Fruit fly (Drosophila melanogaster) whole organism, embryonic: Measurements from ENCODE around the gene CG43880.

ENCODE experiments used
- CG10654 ChIP-seq: fragments of 200-800 bp; sonication (Bioruptor generic); optimal IDR thresholded peaks from 2 replicates; lab custom pipeline; 2016; ENCODE audit warnings: missing biosample characterization, missing genetic modification characterization
- CG11085 ChIP-seq: fragments of 200-800 bp; sonication (Bioruptor generic); IDR thresholded peaks from 2 replicates; pipeline ENCODE4 v1.3.6; 2022; ENCODE audit warnings: missing biosample characterization, missing genetic modification characterization
- CG11398 ChIP-seq: fragments of 200-800 bp; sonication (Bioruptor generic); optimal IDR thresholded peaks from 2 replicates; lab custom pipeline; 2016; ENCODE audit warnings: missing biosample characterization, missing genetic modification characterization
- CG11723 ChIP-seq: fragments of 200-800 bp; sonication (Bioruptor generic); optimal IDR thresholded peaks from 2 replicates; lab custom pipeline; 2017; ENCODE audit warnings: missing biosample characterization, mild to moderate bottlenecking, missing genetic modification characterization
- CG12219 ChIP-seq: fragments of 200-800 bp; sonication (Bioruptor generic); optimal IDR thresholded peaks from 3 replicates; lab custom pipeline; 2018; ENCODE audit warnings: missing biosample characterization, mild to moderate bottlenecking, missing genetic modification characterization
- CG12942 ChIP-seq: fragments of 200-800 bp; sonication (Bioruptor generic); optimal IDR thresholded peaks from 3 replicates; lab custom pipeline; 2016; ENCODE audit warnings: missing biosample characterization, missing genetic modification characterization
- CG14050 ChIP-seq: fragments of 200-800 bp; sonication (Bioruptor generic); IDR thresholded peaks from 3 replicates; pipeline ENCODE4 v1.3.6; 2022; ENCODE audit warnings: missing biosample characterization, missing genetic modification characterization
- CG14965 ChIP-seq: fragments of 200-800 bp; sonication (Bioruptor generic); optimal IDR thresholded peaks from 2 replicates; lab custom pipeline; 2016; ENCODE audit warnings: missing biosample characterization, missing genetic modification characterization, borderline replicate concordance
- CG15479 ChIP-seq: fragments of 200-800 bp; sonication (Bioruptor generic); optimal IDR thresholded peaks from 3 replicates; lab custom pipeline; 2019; ENCODE audit warnings: missing biosample characterization, mild to moderate bottlenecking, missing genetic modification characterization, moderate library complexity
- CG17359 ChIP-seq: fragments of 200-800 bp; sonication (Bioruptor generic); optimal IDR thresholded peaks from 3 replicates; lab custom pipeline; 2018; ENCODE audit warnings: missing biosample characterization, mild to moderate bottlenecking, missing genetic modification characterization, moderate library complexity
- CG18476 ChIP-seq: fragments of 200-800 bp; sonication (Bioruptor generic); optimal IDR thresholded peaks from 2 replicates; lab custom pipeline; 2016; ENCODE audit warnings: missing biosample characterization, mild to moderate bottlenecking, missing genetic modification characterization
- CG2199 ChIP-seq: fragments of 200-800 bp; sonication (Bioruptor generic); IDR thresholded peaks from 3 replicates; pipeline ENCODE4 v1.3.6; 2022; ENCODE audit warnings: missing biosample characterization, missing genetic modification characterization
- CG32532 ChIP-seq: fragments of 200-800 bp; sonication (Bioruptor generic); IDR thresholded peaks from 2 replicates; pipeline ENCODE4 v1.3.6; 2022; ENCODE audit warnings: missing biosample characterization, missing genetic modification characterization
- CG3726 ChIP-seq: fragments of 200-800 bp; sonication (Bioruptor generic); IDR thresholded peaks from 3 replicates; pipeline ENCODE4, ENCODE4 v1.3.6; 2022; ENCODE audit warnings: missing biosample characterization, missing genetic modification characterization
- CG4424 ChIP-seq: fragments of 200-800 bp; sonication (Bioruptor generic); optimal IDR thresholded peaks from 3 replicates; lab custom pipeline; 2016; ENCODE audit warnings: missing biosample characterization, missing genetic modification characterization
- CG4707 ChIP-seq: fragments of 200-800 bp; sonication (Bioruptor generic); optimal IDR thresholded peaks from 2 replicates; lab custom pipeline; 2018; ENCODE audit warnings: missing biosample characterization, mild to moderate bottlenecking, missing genetic modification characterization, moderate library complexity
- CG6813 ChIP-seq: fragments of 200-800 bp; sonication (Bioruptor generic); optimal IDR thresholded peaks from 2 replicates; lab custom pipeline; 2017; ENCODE audit warnings: missing biosample characterization, missing genetic modification characterization, mild to moderate bottlenecking, moderate library complexity, missing genetic modification reagents
- CG8924 ChIP-seq: fragments of 200-800 bp; optimal IDR thresholded peaks from 3 replicates; lab custom pipeline; 2019; ENCODE audit warnings: missing biosample characterization, mild to moderate bottlenecking, missing genetic modification characterization, moderate library complexity
- Dfd ChIP-seq, 2 experiments: fragments of >200 bp; optimal IDR thresholded peaks; 2 replicates each; lab custom pipeline; 2017; ENCODE audit warnings: missing biosample characterization in 2 of 2, missing genetic modification characterization in 2 of 2
- ERR ChIP-seq: fragments of 200-800 bp; sonication (Bioruptor generic); optimal IDR thresholded peaks from 2 replicates; lab custom pipeline; 2016; ENCODE audit warnings: missing biosample characterization, missing genetic modification characterization
- Hr39 ChIP-seq: fragments of >200 bp; optimal IDR thresholded peaks from 2 replicates; lab custom pipeline; 2017
- MTF-1 ChIP-seq: fragments of 200-800 bp; sonication (Bioruptor generic); optimal IDR thresholded peaks from 2 replicates; lab custom pipeline; 2018; ENCODE audit warnings: missing biosample characterization, mild to moderate bottlenecking, missing genetic modification characterization, borderline replicate concordance
- Med ChIP-seq: fragments of 200-800 bp; sonication (Bioruptor generic); peaks from one replicate; lab custom pipeline; 2016; ENCODE audit warnings: missing biosample characterization, missing genetic modification characterization, mild to moderate bottlenecking, inconsistent platforms, moderate library complexity
- Meics ChIP-seq: fragments of 200-800 bp; sonication (Bioruptor generic); optimal IDR thresholded peaks from 2 replicates; lab custom pipeline; 2017; ENCODE audit warnings: missing biosample characterization, mild to moderate bottlenecking, missing genetic modification characterization
- Oli ChIP-seq: fragments of 200-800 bp; sonication (Bioruptor generic); optimal IDR thresholded peaks from 2 replicates; lab custom pipeline; 2018; ENCODE audit warnings: missing biosample characterization, mild to moderate bottlenecking, missing genetic modification characterization, moderate library complexity
- Sox102F ChIP-seq: fragments of 200-800 bp; sonication (Bioruptor generic); optimal IDR thresholded peaks from 2 replicates; lab custom pipeline; 2018; ENCODE audit warnings: missing biosample characterization, mild to moderate bottlenecking, missing genetic modification characterization, moderate library complexity
- Taf1 ChIP-seq: fragments of 200-800 bp; sonication (Bioruptor generic); IDR thresholded peaks from 2 replicates; pipeline ENCODE4 v1.3.6; 2022; ENCODE audit warnings: missing biosample characterization, missing genetic modification characterization
- ac ChIP-seq: fragments of 200-800 bp; sonication (Bioruptor generic); optimal IDR thresholded peaks from 3 replicates; lab custom pipeline; 2017; ENCODE audit warnings: missing biosample characterization, mild to moderate bottlenecking, missing genetic modification characterization
- fd96Cb ChIP-seq: fragments of 200-800 bp; sonication (Bioruptor generic); optimal IDR thresholded peaks from 2 replicates; lab custom pipeline; 2018; ENCODE audit warnings: missing biosample characterization, mild to moderate bottlenecking, missing genetic modification characterization, moderate library complexity
- fru ChIP-seq: fragments of >200 bp; optimal IDR thresholded peaks from 2 replicates; lab custom pipeline; 2017
- grau ChIP-seq: fragments of 200-800 bp; optimal IDR thresholded peaks from 3 replicates; lab custom pipeline; 2019; ENCODE audit warnings: missing biosample characterization, mild to moderate bottlenecking, missing genetic modification characterization, moderate library complexity
- gsb-n ChIP-seq: fragments of 200-800 bp; sonication (Bioruptor generic); optimal IDR thresholded peaks from 3 replicates; lab custom pipeline; 2018; ENCODE audit warnings: missing biosample characterization, mild to moderate bottlenecking, missing genetic modification characterization
- her ChIP-seq: fragments of 200-800 bp; sonication (Bioruptor generic); optimal IDR thresholded peaks from 2 replicates; lab custom pipeline; 2016; ENCODE audit warnings: missing biosample characterization, missing genetic modification characterization
- insv ChIP-seq, 2 experiments: fragments of 200-800 bp; sonication (Bioruptor generic); optimal IDR thresholded peaks; 3 replicates each; lab custom pipeline; 2016 to 2018; ENCODE audit warnings: missing biosample characterization in 2 of 2, missing genetic modification characterization in 2 of 2
- kah ChIP-seq: fragments of 200-800 bp; sonication (Bioruptor generic); optimal IDR thresholded peaks from 2 replicates; lab custom pipeline; 2018; ENCODE audit warnings: missing biosample characterization, mild to moderate bottlenecking, missing genetic modification characterization
- klu ChIP-seq: fragments of 200-800 bp; sonication (Bioruptor generic); IDR thresholded peaks from 2 replicates; pipeline ENCODE4 v1.3.6; 2022; ENCODE audit warnings: missing biosample characterization, missing genetic modification characterization
- lbe ChIP-seq: fragments of 200-800 bp; sonication (Bioruptor generic); optimal IDR thresholded peaks from 2 replicates; lab custom pipeline; 2016; ENCODE audit warnings: missing biosample characterization, mild to moderate bottlenecking, missing genetic modification characterization
- otp ChIP-seq: fragments of 200-800 bp; sonication (Bioruptor generic); IDR thresholded peaks from 3 replicates; pipeline ENCODE4, ENCODE4 v1.3.6; 2022; ENCODE audit warnings: missing biosample characterization, missing genetic modification characterization
- pan ChIP-seq, 4 experiments: fragments of >200 bp in 3 of 4; fragments of 200-800 bp in 1 of 4; sonication (Bioruptor generic) in 1 of 4; optimal IDR thresholded peaks in 3 of 4; IDR thresholded peaks in 1 of 4; 2 replicates each; pipeline versions ENCODE4 v1.3.6 to Lab custom; 2017 to 2022; ENCODE audit warnings: missing biosample characterization in 2 of 4, missing genetic modification characterization in 2 of 4, mixed read lengths in 1 of 4
- pfk ChIP-seq: fragments of 200-800 bp; sonication (Bioruptor generic); optimal IDR thresholded peaks from 2 replicates; lab custom pipeline; 2018; ENCODE audit warnings: missing biosample characterization, mild to moderate bottlenecking, missing genetic modification characterization, moderate library complexity
- prd ChIP-seq, 3 experiments: fragments of >200 bp in 2 of 3; fragments of 200-800 bp in 1 of 3; sonication (Bioruptor generic) in 1 of 3; optimal IDR thresholded peaks in 2 of 3; IDR thresholded peaks in 1 of 3; 2 replicates in 2 of 3; 3 replicates in 1 of 3; pipeline versions ENCODE4 v1.3.6 to Lab custom; 2017 to 2022; ENCODE audit warnings: missing biosample characterization in 1 of 3, missing genetic modification characterization in 1 of 3
- salm ChIP-seq: fragments of 200-800 bp; sonication (Bioruptor generic); optimal IDR thresholded peaks from 2 replicates; lab custom pipeline; 2018; ENCODE audit warnings: missing biosample characterization, mild to moderate bottlenecking, missing genetic modification characterization
- sens ChIP-seq: fragments of 200-800 bp; sonication (Bioruptor generic); peaks from one replicate; lab custom pipeline; 2016; ENCODE audit warnings: missing biosample characterization, missing genetic modification characterization
- sim ChIP-seq: fragments of 200-800 bp; sonication (Bioruptor generic); IDR thresholded peaks from 2 replicates; pipeline ENCODE4 v1.3.6; 2022; ENCODE audit warnings: missing biosample characterization, missing genetic modification characterization
- sima ChIP-seq: fragments of 200-800 bp; sonication (Bioruptor generic); optimal IDR thresholded peaks from 2 replicates; lab custom pipeline; 2016; ENCODE audit warnings: missing biosample characterization, missing genetic modification characterization
- tll ChIP-seq, 2 experiments: fragments of 200-800 bp in 1 of 2; fragments of >200 bp in 1 of 2; sonication (Bioruptor generic) in 1 of 2; optimal IDR thresholded peaks; 2 replicates each; lab custom pipeline; 2017 to 2019; ENCODE audit warnings: missing biosample characterization in 2 of 2, missing genetic modification characterization in 2 of 2, mild to moderate bottlenecking in 1 of 2, moderate library complexity in 1 of 2
- trh ChIP-seq: fragments of 200-800 bp; sonication (Bioruptor generic); optimal IDR thresholded peaks from 2 replicates; lab custom pipeline; 2016; ENCODE audit warnings: missing biosample characterization, missing genetic modification characterization
- tx ChIP-seq: fragments of 200-800 bp; sonication (Bioruptor generic); optimal IDR thresholded peaks from 2 replicates; lab custom pipeline; 2016; ENCODE audit warnings: missing biosample characterization, missing genetic modification characterization
- usp ChIP-seq: fragments of >200 bp; optimal IDR thresholded peaks from 2 replicates; lab custom pipeline; 2017; ENCODE audit warnings: missing biosample characterization, missing genetic modification characterization
- zfh2 ChIP-seq: fragments of 200-800 bp; sonication (Bioruptor generic); optimal IDR thresholded peaks from 2 replicates; lab custom pipeline; 2016; ENCODE audit warnings: missing biosample characterization, missing genetic modification characterization

The CG43880 gene

DNA sequence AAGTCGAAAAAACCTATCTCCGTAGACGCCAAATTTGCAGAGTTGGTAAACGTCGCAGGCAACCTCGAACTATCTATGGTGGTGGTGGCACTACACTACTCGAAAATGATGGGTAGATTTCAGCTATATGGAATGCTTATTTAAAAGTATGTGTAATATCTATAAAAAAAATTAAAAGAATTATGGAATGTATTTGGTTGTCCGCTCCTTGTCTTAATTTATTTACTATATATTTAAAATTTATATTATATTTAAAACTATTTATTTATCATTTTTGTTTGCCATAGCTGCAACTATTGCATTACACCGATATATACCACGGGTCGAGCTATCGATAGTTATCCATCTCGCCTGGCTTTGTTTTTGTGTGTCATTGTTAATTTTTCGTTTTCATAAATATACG, 30.0 kb upstream of the CG43880 start, which contains the start of the genes HP4 and CG8209 (continued):
- TF ChIP-seq ERR (no peak), CG4707 (GFP tag; lab: Kevin White, UChicago) (peak; percentile 37), CG12219 (GFP tag; lab: Kevin White, UChicago) (peak; percentile 27), Med (GFP tag; lab: Kevin White, UChicago) (peak; percentile 92), CG32532 (peak; percentile 90), pfk (GFP tag; lab: Kevin White, UChicago) (peak; percentile 18), klu (GFP tag; lab: Robert Waterston, UW) (peak; percentile 64; the same call in 1 of the 2 replicates), Sox102F (GFP tag; lab: Kevin White, UChicago) (peak; percentile 85), zfh2 (peak; percentile 76), tx (GFP tag; lab: Kevin White, UChicago) (peak; percentile 1), sim (GFP tag; lab: Robert Waterston, UW) (no peak; the same call in 1 of the 2 replicates), sens (GFP tag; lab: Kevin White, UChicago) (peak; percentile 88), her (GFP tag; lab: Kevin White, UChicago) (peak; percentile 19), CG14965 (no peak), fd96Cb (tag; lab: Kevin White, UChicago) (peak; percentile 73), gsb-n (tag; lab: Kevin White, UChicago) (peak; percentile 85), CG4424 (GFP tag; lab: Kevin White, UChicago) (peak; percentile 84), CG11723 (peak; percentile 64), CG15479 (GFP tag; lab: Kevin White, UChicago) (no peak), sima (no peak), salm (peak; percentile 59), CG10654 (peak; percentile 79), Dfd (GFP tag; optimal IDR thresholded peaks at IDR 0.05; lab: Kevin White, UChicago) (no peak), CG3726 (GFP tag; lab: Robert Waterston, UW) (peak; percentile 58; the same call in 2 of the 3 replicates), CG11398 (GFP tag; lab: Kevin White, UChicago) (peak; percentile 12), otp (GFP tag; lab: Robert Waterston, UW) (0 out of 3 replicates have a peak, but pooled peaks have one; percentile 46), Taf1 (GFP tag; lab: Robert Waterston, UW) (peak; percentile 61; the same call in 1 of the 2 replicates), Oli (tag; lab: Kevin White, UChicago) (peak; percentile 72), trh (GFP tag; lab: Kevin White, UChicago) (peak; percentile 47), CG18476 (peak; percentile 75), CG6813 (peak; percentile 63), usp (no peak), CG12942 (GFP tag; lab: Kevin White, UChicago) (peak; percentile 73), pan (optimal IDR thresholded peaks at IDR 0.05; lab: Kevin White, UChicago) (no peak), pan (GFP tag; optimal IDR thresholded peaks at IDR 0.05 in 1 of 2, IDR thresholded peaks at IDR 0.05 in 1 of 2) (peak in 1 of 2 experiments; percentile 91), CG2199 (GFP tag; lab: Robert Waterston, UW) (no peak), CG14050 (GFP tag; lab: Robert Waterston, UW) (peak; percentile 62; the same call in 2 of the 3 replicates), CG11085 (peak; percentile 79), kah (GFP tag; lab: Kevin White, UChicago) (peak; percentile 57), fru (lab: Kevin White, UChicago) (no peak), grau (tag; lab: Kevin White, UChicago) (peak; percentile 85), lbe (GFP tag; lab: Kevin White, UChicago) (peak; percentile 85), prd (optimal IDR thresholded peaks at IDR 0.05; lab: Kevin White, UChicago) (no peak), prd (GFP tag; IDR thresholded peaks at IDR 0.05; lab: Robert Waterston, UW) (peak; percentile 91), Hr39 (no peak), MTF-1 (GFP tag; lab: Kevin White, UChicago) (peak; percentile 22), CG8924 (tag; lab: Kevin White, UChicago) (peak; percentile 89), ac (no peak), Meics (GFP tag; lab: Kevin White, UChicago) (peak; percentile 82), CG17359 (tag; lab: Kevin White, UChicago) (peak; percentile 82), insv (GFP tag; optimal IDR thresholded peaks at IDR 0.05; lab: Kevin White, UChicago) (peak in 1 of 2 experiments; percentile 38), tll (GFP tag; optimal IDR thresholded peaks at IDR 0.05; lab: Kevin White, UChicago) (peak in 1 of 2 experiments; percentile 8)
